Worm (Caenorhabditis elegans) whole organism, mixed stage, embryonic: ENCODE results near the gene srw-7.

Source experiments
- M03D4.4 ChIP-seq: sonication (generic microtip); optimal IDR thresholded peaks from 2 replicates; lab custom pipeline; 2017; ENCODE audit warnings: mild to moderate bottlenecking, missing genetic modification characterization, missing compliant biosample characterization
- bed-3 ChIP-seq: fragments of 200-800 bp; sonication (Bioruptor generic); optimal IDR thresholded peaks from 3 replicates; lab custom pipeline; 2018; ENCODE audit warnings: mild to moderate bottlenecking, missing genetic modification characterization, moderate library complexity, missing compliant biosample characterization
- blmp-1 ChIP-seq: fragments of 150-350 bp; optimal IDR thresholded peaks from 2 replicates; lab custom pipeline; 2014; ENCODE audit warnings: missing biosample characterization, missing genetic modification characterization
- ceh-39 ChIP-seq: fragments of 150-350 bp; optimal IDR thresholded peaks from 2 replicates; lab custom pipeline; 2014; ENCODE audit warnings: missing biosample characterization, missing genetic modification characterization
- ceh-43 ChIP-seq: fragments of 200-800 bp; sonication (Bioruptor generic); optimal IDR thresholded peaks from 2 replicates; lab custom pipeline; 2018; ENCODE audit warnings: mild to moderate bottlenecking, missing genetic modification characterization, moderate library complexity, missing compliant biosample characterization
- ceh-83 ChIP-seq: fragments of 200-800 bp; sonication (Bioruptor generic); optimal IDR thresholded peaks from 2 replicates; lab custom pipeline; 2018; ENCODE audit warnings: mild to moderate bottlenecking, missing genetic modification characterization, missing compliant biosample characterization
- ces-1 ChIP-seq: fragments of 150-350 bp; optimal IDR thresholded peaks from 2 replicates; lab custom pipeline; 2014; ENCODE audit warnings: missing biosample characterization, missing genetic modification reagents, missing genetic modification characterization
- cnd-1 ChIP-seq: fragments of 200-800 bp; sonication (Bioruptor generic); optimal IDR thresholded peaks from 2 replicates; lab custom pipeline; 2018; ENCODE audit warnings: mild to moderate bottlenecking, missing genetic modification characterization, missing compliant biosample characterization
- elt-1 ChIP-seq: sonication (generic microtip); optimal IDR thresholded peaks from 2 replicates; lab custom pipeline; 2017; ENCODE audit warnings: missing genetic modification characterization, mild to moderate bottlenecking, missing compliant biosample characterization, antibody characterized with exemption, moderate library complexity, borderline replicate concordance; ENCODE audit not compliant: insufficient read depth
- elt-3 ChIP-seq: fragments of 150-350 bp; optimal IDR thresholded peaks from 2 replicates; lab custom pipeline; 2014; ENCODE audit warnings: missing biosample characterization, missing genetic modification characterization
- flh-1 ChIP-seq: fragments of 200-800 bp; sonication (Bioruptor generic); optimal IDR thresholded peaks from 2 replicates; lab custom pipeline; 2018; ENCODE audit warnings: mild to moderate bottlenecking, missing genetic modification characterization, moderate library complexity, missing compliant biosample characterization
- ham-2 ChIP-seq: fragments of 200-800 bp; sonication (Bioruptor generic); optimal IDR thresholded peaks from 2 replicates; lab custom pipeline; 2018; ENCODE audit warnings: mild to moderate bottlenecking, missing genetic modification characterization, missing compliant biosample characterization
- hlh-1 ChIP-seq: fragments of 150-350 bp; optimal IDR thresholded peaks from 2 replicates; lab custom pipeline; 2014; ENCODE audit warnings: missing biosample characterization, missing genetic modification reagents, missing genetic modification characterization
- lin-13 ChIP-seq: fragments of 150-350 bp; optimal IDR thresholded peaks from 2 replicates; lab custom pipeline; 2014; ENCODE audit warnings: missing biosample characterization, missing genetic modification characterization
- lin-32 ChIP-seq: fragments of 200-800 bp; sonication (Bioruptor generic); optimal IDR thresholded peaks from 2 replicates; lab custom pipeline; 2018; ENCODE audit warnings: mild to moderate bottlenecking, missing genetic modification characterization, missing compliant biosample characterization
- lsy-2 ChIP-seq: fragments of 150-350 bp; optimal IDR thresholded peaks from 2 replicates; lab custom pipeline; 2014; ENCODE audit warnings: missing biosample characterization, missing genetic modification characterization
- mab-5 ChIP-seq: fragments of 150-350 bp; optimal IDR thresholded peaks from 2 replicates; lab custom pipeline; 2014; ENCODE audit warnings: missing biosample characterization, missing genetic modification characterization
- mep-1 ChIP-seq: fragments of 150-350 bp; optimal IDR thresholded peaks from 2 replicates; lab custom pipeline; 2017; ENCODE audit warnings: missing biosample characterization, missing genetic modification reagents, missing genetic modification characterization, inconsistent platforms
- mls-2 ChIP-seq: sonication (generic microtip); optimal IDR thresholded peaks from 2 replicates; lab custom pipeline; 2016; ENCODE audit warnings: mild to moderate bottlenecking, missing genetic modification characterization, moderate library complexity, missing compliant biosample characterization
- nhr-12 ChIP-seq: fragments of 150-350 bp; optimal IDR thresholded peaks from 2 replicates; lab custom pipeline; 2014; ENCODE audit warnings: missing biosample characterization, missing genetic modification characterization
- nhr-2 ChIP-seq: fragments of 150-350 bp; optimal IDR thresholded peaks from 2 replicates; lab custom pipeline; 2014; ENCODE audit warnings: missing biosample characterization, missing genetic modification characterization
- nhr-237 ChIP-seq: fragments of 150-350 bp; optimal IDR thresholded peaks from 2 replicates; lab custom pipeline; 2014; ENCODE audit warnings: missing biosample characterization, missing genetic modification characterization
- nhr-28 ChIP-seq: fragments of 150-350 bp; optimal IDR thresholded peaks from 2 replicates; lab custom pipeline; 2014; ENCODE audit warnings: missing biosample characterization, missing genetic modification characterization
- nhr-76 ChIP-seq: sonication (generic microtip); optimal IDR thresholded peaks from 2 replicates; lab custom pipeline; 2017; ENCODE audit warnings: missing biosample characterization, missing genetic modification characterization
- pha-4 ChIP-seq: fragments of 150-350 bp; optimal IDR thresholded peaks from 2 replicates; lab custom pipeline; 2018; ENCODE audit warnings: missing biosample characterization, missing genetic modification reagents, missing genetic modification characterization
- sem-2 ChIP-seq: fragments of 200-800 bp; sonication (Bioruptor generic); optimal IDR thresholded peaks from 2 replicates; lab custom pipeline; 2018; ENCODE audit warnings: mild to moderate bottlenecking, missing genetic modification characterization, missing compliant biosample characterization
- snpc-4 ChIP-seq: fragments of 150-350 bp; optimal IDR thresholded peaks from 2 replicates; lab custom pipeline; 2014; ENCODE audit warnings: missing biosample characterization, missing genetic modification characterization
- tbx-8 ChIP-seq: fragments of 200-800 bp; sonication (Bioruptor generic); optimal IDR thresholded peaks from 2 replicates; lab custom pipeline; 2018; ENCODE audit warnings: mild to moderate bottlenecking, missing genetic modification characterization, moderate library complexity, missing compliant biosample characterization
- unc-39 ChIP-seq: fragments of 150-350 bp; optimal IDR thresholded peaks from 2 replicates; lab custom pipeline; 2014; ENCODE audit warnings: missing biosample characterization, missing genetic modification characterization
- unc-62 ChIP-seq: fragments of 150-350 bp; optimal IDR thresholded peaks from 2 replicates; lab custom pipeline; 2014; ENCODE audit warnings: missing biosample characterization, missing genetic modification reagents, missing genetic modification characterization
- zip-8 ChIP-seq: fragments of 150-350 bp; optimal IDR thresholded peaks from 2 replicates; lab custom pipeline; 2014; ENCODE audit warnings: missing biosample characterization, missing genetic modification characterization
- ztf-11 ChIP-seq: fragments of 150-350 bp; optimal IDR thresholded peaks from 2 replicates; lab custom pipeline; 2014; ENCODE audit warnings: missing biosample characterization, missing genetic modification characterization

srw-7 gene

DNA sequence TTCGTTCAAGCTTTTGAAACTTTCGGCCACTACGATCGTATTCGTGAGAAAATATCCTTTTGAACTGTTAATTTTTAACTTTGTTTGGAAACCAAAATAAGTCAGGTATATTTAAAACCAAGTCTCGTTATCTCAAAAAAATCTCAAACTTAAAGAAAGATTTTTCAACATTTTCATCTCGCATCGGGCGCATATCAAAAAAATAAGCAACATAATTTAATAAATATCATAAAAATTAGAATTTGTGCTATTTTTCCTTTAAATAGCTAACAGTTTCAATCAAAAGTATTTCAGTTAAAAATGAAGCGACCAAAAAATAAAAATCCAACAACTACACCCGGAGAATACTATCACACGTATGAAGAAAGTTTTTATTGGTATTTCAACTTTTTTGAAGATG, at the start of gene srw-7:
TSS of gene srw-7 (plus strand) at position 301 of the 400 bp plus-strand sequence.
- no peak for TF ChIP-seq nhr-237 (tag; lab: Kevin White, UChicago)
- TF ChIP-seq ces-1 (GFP tag; lab: Kevin White, UChicago): no peak
- TF ChIP-seq ham-2 (GFP tag; lab: Kevin White, UChicago): no peak
- no peak for TF ChIP-seq ceh-39 (tag; lab: Kevin White, UChicago)
- TF ChIP-seq bed-3 (GFP tag; lab: Kevin White, UChicago): no peak
- no peak for TF ChIP-seq lin-32
- no peak for TF ChIP-seq nhr-2 (tag; lab: Kevin White, UChicago)
- TF ChIP-seq nhr-28: no peak
- no peak for TF ChIP-seq zip-8 (tag; lab: Kevin White, UChicago)
- no peak for TF ChIP-seq flh-1
- no peak for TF ChIP-seq ceh-83 (GFP tag; lab: Kevin White, UChicago)
- no peak for TF ChIP-seq hlh-1 (tag; lab: Kevin White, UChicago)
- no peak for TF ChIP-seq elt-1 (tag; lab: Kevin White, UChicago)
- TF ChIP-seq lsy-2: no peak
- no peak for TF ChIP-seq M03D4.4 (tag; lab: Kevin White, UChicago)
- TF ChIP-seq unc-39 (tag; lab: Kevin White, UChicago): no peak
- no peak for TF ChIP-seq pha-4 (tag; lab: Kevin White, UChicago)
- no peak for TF ChIP-seq elt-3 (tag; lab: Kevin White, UChicago)
- TF ChIP-seq, all 35 proteins: peak for 0

- TF ChIP-seq ceh-43 (GFP tag; lab: Kevin White, UChicago) (no peak), ces-1 (GFP tag; lab: Kevin White, UChicago) (peak; percentile 72)
- TF ChIP-seq, all 35 proteins: peak for 1
Observed at ce11 chrV:3756887-3757286, 49.2 kb upstream of the srw-7 start, which contains the start of gene gid-7. gid-7 (minus strand) TSS chrV:3757074.

ce11 chrV:3759419-3759915, 46.6 kb upstream of the srw-7 start, which contains the start of gene chk-1:
chk-1 (minus strand) TSS chrV:3759469.
- TF ChIP-seq ham-2 (GFP tag; lab: Kevin White, UChicago): no peak
- peak; percentile 71 for TF ChIP-seq mep-1 (tag; lab: Kevin White, UChicago)
- TF ChIP-seq ceh-83 (GFP tag; lab: Kevin White, UChicago): no peak
- no peak for TF ChIP-seq unc-62 (GFP tag; lab: Kevin White, UChicago)
- no peak for TF ChIP-seq lin-32
- TF ChIP-seq mls-2 (tag; lab: Kevin White, UChicago): no peak
- peak; percentile 11 for TF ChIP-seq lin-13
- TF ChIP-seq pha-4 (tag; lab: Kevin White, UChicago): peak; percentile 11
- no peak for TF ChIP-seq ces-1 (GFP tag; lab: Kevin White, UChicago)
- no peak for TF ChIP-seq bed-3 (GFP tag; lab: Kevin White, UChicago)
- no peak for TF ChIP-seq snpc-4 (tag; lab: Kevin White, UChicago)
- no peak for TF ChIP-seq M03D4.4 (tag; lab: Kevin White, UChicago)
- TF ChIP-seq ztf-11 (tag; lab: Kevin White, UChicago): no peak
- TF ChIP-seq nhr-28: no peak
- TF ChIP-seq nhr-76 (tag; lab: Kevin White, UChicago): no peak
- TF ChIP-seq elt-3 (tag; lab: Kevin White, UChicago): no peak
- no peak for TF ChIP-seq nhr-2 (tag; lab: Kevin White, UChicago)
- no peak for TF ChIP-seq zip-8 (tag; lab: Kevin White, UChicago)
- TF ChIP-seq sem-2 (GFP tag; lab: Kevin White, UChicago): no peak
- TF ChIP-seq lsy-2: peak; percentile 40
- TF ChIP-seq blmp-1 (tag; lab: Kevin White, UChicago): no peak
- TF ChIP-seq cnd-1: no peak
- no peak for TF ChIP-seq tbx-8 (GFP tag; lab: Kevin White, UChicago)
- peak; percentile 66 for TF ChIP-seq nhr-237 (tag; lab: Kevin White, UChicago)
- TF ChIP-seq ceh-39 (tag; lab: Kevin White, UChicago): peak; percentile 35
- no peak for TF ChIP-seq hlh-1 (tag; lab: Kevin White, UChicago)
- no peak for TF ChIP-seq ceh-43 (GFP tag; lab: Kevin White, UChicago)
- TF ChIP-seq mab-5 (tag; lab: Kevin White, UChicago): no peak
- TF ChIP-seq flh-1: no peak
- TF ChIP-seq, all 35 proteins: peak for 6

- TF ChIP-seq ces-1 (GFP tag; lab: Kevin White, UChicago): no peak
- TF ChIP-seq mab-5 (tag; lab: Kevin White, UChicago): no peak
- TF ChIP-seq elt-3 (tag; lab: Kevin White, UChicago): no peak
- no peak for TF ChIP-seq mep-1 (tag; lab: Kevin White, UChicago)
- TF ChIP-seq nhr-12: no peak
- TF ChIP-seq flh-1: no peak
- no peak for TF ChIP-seq ceh-39 (tag; lab: Kevin White, UChicago)
- TF ChIP-seq mls-2 (tag; lab: Kevin White, UChicago): no peak
- no peak for TF ChIP-seq lsy-2
- no peak for TF ChIP-seq snpc-4 (tag; lab: Kevin White, UChicago)
- TF ChIP-seq cnd-1: no peak
- TF ChIP-seq ztf-11 (tag; lab: Kevin White, UChicago): no peak
- TF ChIP-seq ham-2 (GFP tag; lab: Kevin White, UChicago): no peak
Observed at ce11 chrV:3760839-3761238, 45.2 kb upstream of the srw-7 start, which contains the start of gene oac-55. oac-55 (plus strand) TSS chrV:3761139.
